Fruit fly (Drosophila melanogaster) whole organism, embryonic: ENCODE data around the gene ckd.

ENCODE experiments used
- Bgb ChIP-seq: fragments of 200-800 bp; sonication (Bioruptor generic); IDR thresholded peaks from 2 replicates; pipeline ENCODE4 v1.3.6; 2022; ENCODE audit warnings: missing biosample characterization, missing genetic modification characterization; ENCODE audit not compliant: partially characterized antibody
- CG1024 ChIP-seq: fragments of 200-800 bp; sonication (Bioruptor generic); IDR thresholded peaks from 2 replicates; pipeline ENCODE4 v1.3.6; 2022; ENCODE audit warnings: missing biosample characterization, missing genetic modification characterization
- CG10431 ChIP-seq: fragments of 200-800 bp; sonication (Bioruptor generic); optimal IDR thresholded peaks from 3 replicates; lab custom pipeline; 2018; ENCODE audit warnings: missing biosample characterization, mild to moderate bottlenecking, missing genetic modification characterization
- CG11696 ChIP-seq: fragments of 200-800 bp; sonication (Bioruptor generic); IDR thresholded peaks from 2 replicates; pipeline ENCODE4 v1.3.6; 2022; ENCODE audit warnings: missing biosample characterization, missing genetic modification characterization
- CG12744 ChIP-seq: fragments of 200-800 bp; sonication (Bioruptor generic); optimal IDR thresholded peaks from 2 replicates; lab custom pipeline; 2016; ENCODE audit warnings: missing biosample characterization, missing genetic modification characterization
- CG13775 ChIP-seq: fragments of 200-800 bp; sonication (Bioruptor generic); optimal IDR thresholded peaks from 3 replicates; lab custom pipeline; 2017; ENCODE audit warnings: missing biosample characterization, mild to moderate bottlenecking, missing genetic modification characterization
- CG15269 ChIP-seq: fragments of 200-800 bp; sonication (Bioruptor generic); optimal IDR thresholded peaks from 2 replicates; lab custom pipeline; 2018; ENCODE audit warnings: missing biosample characterization, mild to moderate bottlenecking, missing genetic modification characterization, moderate library complexity
- CG15479 ChIP-seq: fragments of 200-800 bp; sonication (Bioruptor generic); optimal IDR thresholded peaks from 3 replicates; lab custom pipeline; 2019; ENCODE audit warnings: missing biosample characterization, mild to moderate bottlenecking, missing genetic modification characterization, moderate library complexity
- CG18476 ChIP-seq: fragments of 200-800 bp; sonication (Bioruptor generic); optimal IDR thresholded peaks from 2 replicates; lab custom pipeline; 2016; ENCODE audit warnings: missing biosample characterization, mild to moderate bottlenecking, missing genetic modification characterization
- CG2889 ChIP-seq: fragments of 200-800 bp; sonication (Bioruptor generic); IDR thresholded peaks from 3 replicates; pipeline ENCODE4 v1.3.6; 2022; ENCODE audit warnings: missing biosample characterization, missing genetic modification characterization
- CG31388 ChIP-seq: fragments of 200-800 bp; sonication (Bioruptor generic); optimal IDR thresholded peaks from 2 replicates; lab custom pipeline; 2016; ENCODE audit warnings: missing biosample characterization, missing genetic modification characterization
- CG32772 ChIP-seq: fragments of 200-800 bp; sonication (Bioruptor generic); IDR thresholded peaks from 2 replicates; pipeline ENCODE4 v1.3.6; 2022; ENCODE audit warnings: missing biosample characterization, missing genetic modification characterization
- CG33213 ChIP-seq: fragments of 200-800 bp; sonication (Bioruptor generic); optimal IDR thresholded peaks from 3 replicates; lab custom pipeline; 2016; ENCODE audit warnings: missing biosample characterization, missing genetic modification characterization
- CG3838 ChIP-seq: fragments of 200-800 bp; sonication (Bioruptor generic); optimal IDR thresholded peaks from 3 replicates; lab custom pipeline; 2016; ENCODE audit warnings: missing biosample characterization, missing genetic modification characterization
- CG3847 ChIP-seq: fragments of 200-800 bp; sonication (Bioruptor generic); IDR thresholded peaks from 2 replicates; pipeline ENCODE4 v1.3.6; 2022; ENCODE audit warnings: missing biosample characterization, missing genetic modification characterization
- CG4360 ChIP-seq: fragments of 200-800 bp; sonication (Bioruptor generic); IDR thresholded peaks from 2 replicates; pipeline ENCODE4 v1.3.6; 2022; ENCODE audit warnings: missing biosample characterization, missing genetic modification characterization
- CG4820 ChIP-seq: fragments of 200-800 bp; sonication (Bioruptor generic); optimal IDR thresholded peaks from 3 replicates; lab custom pipeline; 2016; ENCODE audit warnings: missing biosample characterization, missing genetic modification characterization
- CG7987 ChIP-seq: fragments of 200-800 bp; sonication (Bioruptor generic); optimal IDR thresholded peaks from 2 replicates; lab custom pipeline; 2018; ENCODE audit warnings: missing biosample characterization, mild to moderate bottlenecking, missing genetic modification characterization, moderate library complexity
- CHES-1-like ChIP-seq: fragments of 200-800 bp; sonication (Bioruptor generic); optimal IDR thresholded peaks from 2 replicates; lab custom pipeline; 2016; ENCODE audit warnings: missing biosample characterization, missing genetic modification characterization
- E2f2 ChIP-seq: fragments of 200-800 bp; sonication (Bioruptor generic); IDR thresholded peaks from 2 replicates; pipeline ENCODE4 v1.3.6; 2022; ENCODE audit warnings: missing biosample characterization, missing genetic modification characterization
- Ets65A ChIP-seq: fragments of 200-800 bp; sonication (Bioruptor generic); peaks from one replicate; lab custom pipeline; 2016; ENCODE audit warnings: missing biosample characterization, missing genetic modification characterization
- HLHmδ ChIP-seq: fragments of 200-800 bp; sonication (Bioruptor generic); optimal IDR thresholded peaks from 2 replicates; lab custom pipeline; 2018; ENCODE audit warnings: missing biosample characterization, mild to moderate bottlenecking, missing genetic modification characterization, moderate library complexity
- HmgZ ChIP-seq: fragments of 200-800 bp; sonication (Bioruptor generic); optimal IDR thresholded peaks from 2 replicates; lab custom pipeline; 2018; ENCODE audit warnings: missing biosample characterization, mild to moderate bottlenecking, missing genetic modification characterization
- Hsf ChIP-seq: fragments of 200-800 bp; sonication (Bioruptor generic); optimal IDR thresholded peaks from 3 replicates; lab custom pipeline; 2016; ENCODE audit warnings: missing biosample characterization, missing genetic modification characterization
- MTF-1 ChIP-seq: fragments of 200-800 bp; sonication (Bioruptor generic); optimal IDR thresholded peaks from 2 replicates; lab custom pipeline; 2018; ENCODE audit warnings: missing biosample characterization, mild to moderate bottlenecking, missing genetic modification characterization, borderline replicate concordance
- Max ChIP-seq: fragments of 200-800 bp; sonication (Bioruptor generic); optimal IDR thresholded peaks from 2 replicates; lab custom pipeline; 2016; ENCODE audit warnings: missing biosample characterization, mild to moderate bottlenecking, missing genetic modification characterization
- Med ChIP-seq: fragments of 200-800 bp; sonication (Bioruptor generic); peaks from one replicate; lab custom pipeline; 2016; ENCODE audit warnings: missing biosample characterization, missing genetic modification characterization, mild to moderate bottlenecking, inconsistent platforms, moderate library complexity
- Meics ChIP-seq: fragments of 200-800 bp; sonication (Bioruptor generic); optimal IDR thresholded peaks from 2 replicates; lab custom pipeline; 2017; ENCODE audit warnings: missing biosample characterization, mild to moderate bottlenecking, missing genetic modification characterization
- Mrtf ChIP-seq: fragments of 200-800 bp; sonication (Bioruptor generic); IDR thresholded peaks from 3 replicates; pipeline ENCODE4 v1.3.6; 2022; ENCODE audit warnings: missing biosample characterization, missing genetic modification characterization
- Sin3A ChIP-seq: fragments of >200 bp; optimal IDR thresholded peaks from 2 replicates; lab custom pipeline; 2018
- Usf ChIP-seq: fragments of 200-800 bp; sonication (Bioruptor generic); optimal IDR thresholded peaks from 2 replicates; lab custom pipeline; 2017; ENCODE audit warnings: missing genotype, missing biosample characterization, missing genetic modification characterization
- Xrp1 ChIP-seq: fragments of 200-800 bp; sonication (Bioruptor generic); IDR thresholded peaks from 2 replicates; pipeline ENCODE4 v1.3.6; 2022; ENCODE audit warnings: missing biosample characterization, missing genetic modification characterization
- ara ChIP-seq: fragments of 200-800 bp; sonication (Bioruptor generic); IDR thresholded peaks from 2 replicates; pipeline ENCODE4 v1.3.6; 2022; ENCODE audit warnings: missing biosample characterization, missing genetic modification characterization
- bcd ChIP-seq: fragments of 200-800 bp; sonication (Bioruptor generic); optimal IDR thresholded peaks from 2 replicates; lab custom pipeline; 2017; ENCODE audit warnings: missing biosample characterization, mild to moderate bottlenecking, missing genetic modification characterization
- bowl ChIP-seq: fragments of 200-800 bp; sonication (Bioruptor generic); IDR thresholded peaks from 2 replicates; pipeline ENCODE4 v1.3.6; 2022; ENCODE audit warnings: missing biosample characterization, missing genetic modification characterization
- btn ChIP-seq: fragments of 200-800 bp; sonication (Bioruptor generic); optimal IDR thresholded peaks from 2 replicates; lab custom pipeline; 2016; ENCODE audit warnings: missing biosample characterization, missing genetic modification characterization
- caup ChIP-seq: fragments of 200-800 bp; sonication (Bioruptor generic); optimal IDR thresholded peaks from 3 replicates; lab custom pipeline; 2017; ENCODE audit warnings: missing biosample characterization, mild to moderate bottlenecking, missing genetic modification characterization, moderate library complexity; ENCODE audit not compliant: severe bottlenecking
- dysf ChIP-seq: fragments of 200-800 bp; sonication (Bioruptor generic); IDR thresholded peaks from 3 replicates; pipeline ENCODE4 v1.3.6; 2022; ENCODE audit warnings: missing biosample characterization, missing genetic modification characterization
- exex ChIP-seq: fragments of 200-800 bp; sonication (Bioruptor generic); optimal IDR thresholded peaks from 4 replicates; lab custom pipeline; 2018; ENCODE audit warnings: missing biosample characterization, mild to moderate bottlenecking, missing genetic modification characterization, moderate library complexity
- gfzf ChIP-seq: fragments of 200-800 bp; sonication (Bioruptor generic); optimal IDR thresholded peaks from 2 replicates; lab custom pipeline; 2016; ENCODE audit warnings: missing biosample characterization, mild to moderate bottlenecking, missing genetic modification characterization, moderate library complexity
- jing ChIP-seq: fragments of 200-800 bp; sonication (Bioruptor generic); optimal IDR thresholded peaks from 2 replicates; lab custom pipeline; 2018; ENCODE audit warnings: missing biosample characterization, mild to moderate bottlenecking, missing genetic modification characterization
- kah ChIP-seq: fragments of 200-800 bp; sonication (Bioruptor generic); optimal IDR thresholded peaks from 2 replicates; lab custom pipeline; 2018; ENCODE audit warnings: missing biosample characterization, mild to moderate bottlenecking, missing genetic modification characterization
- knrl ChIP-seq: fragments of 200-800 bp; sonication (Bioruptor generic); IDR thresholded peaks from 3 replicates; pipeline ENCODE4 v1.3.6; 2022; ENCODE audit warnings: missing biosample characterization, missing genetic modification characterization; ENCODE audit not compliant: partially characterized antibody
- pfk ChIP-seq: fragments of 200-800 bp; sonication (Bioruptor generic); optimal IDR thresholded peaks from 2 replicates; lab custom pipeline; 2018; ENCODE audit warnings: missing biosample characterization, mild to moderate bottlenecking, missing genetic modification characterization, moderate library complexity
- phol ChIP-seq: fragments of 200-800 bp; sonication (Bioruptor generic); optimal IDR thresholded peaks from 3 replicates; lab custom pipeline; 2018; ENCODE audit warnings: missing biosample characterization, mild to moderate bottlenecking, missing genetic modification characterization, moderate library complexity
- pzg ChIP-seq: fragments of 200-800 bp; sonication (Bioruptor generic); optimal IDR thresholded peaks from 3 replicates; lab custom pipeline; 2018; ENCODE audit warnings: missing biosample characterization, mild to moderate bottlenecking, missing genetic modification characterization, moderate library complexity
- row ChIP-seq: fragments of 200-800 bp; sonication (Bioruptor generic); IDR thresholded peaks from 3 replicates; pipeline ENCODE4 v1.3.6; 2022; ENCODE audit warnings: missing biosample characterization, missing genetic modification characterization
- sens-2 ChIP-seq: fragments of 200-800 bp; sonication (Bioruptor generic); IDR thresholded peaks from 2 replicates; pipeline ENCODE4 v1.3.6; 2022; ENCODE audit warnings: missing biosample characterization, missing genetic modification characterization
- seq ChIP-seq: fragments of 200-800 bp; sonication (Bioruptor generic); IDR thresholded peaks from 2 replicates; pipeline ENCODE4 v1.3.6; 2022; ENCODE audit warnings: missing biosample characterization, missing genetic modification characterization
- tll ChIP-seq, 2 experiments: fragments of 200-800 bp in 1 of 2; fragments of >200 bp in 1 of 2; sonication (Bioruptor generic) in 1 of 2; optimal IDR thresholded peaks; 2 replicates each; lab custom pipeline; 2017 to 2019; ENCODE audit warnings: missing biosample characterization in 2 of 2, missing genetic modification characterization in 2 of 2, mild to moderate bottlenecking in 1 of 2, moderate library complexity in 1 of 2
- toy ChIP-seq: fragments of 200-800 bp; sonication (Bioruptor generic); IDR thresholded peaks from 2 replicates; pipeline ENCODE4 v1.3.6; 2022; ENCODE audit warnings: missing biosample characterization, missing genetic modification characterization
- vfl ChIP-seq: fragments of 200-800 bp; sonication (Bioruptor generic); optimal IDR thresholded peaks from 2 replicates; lab custom pipeline; 2016; ENCODE audit warnings: missing biosample characterization, missing genetic modification characterization

Gene ckd

DNA sequence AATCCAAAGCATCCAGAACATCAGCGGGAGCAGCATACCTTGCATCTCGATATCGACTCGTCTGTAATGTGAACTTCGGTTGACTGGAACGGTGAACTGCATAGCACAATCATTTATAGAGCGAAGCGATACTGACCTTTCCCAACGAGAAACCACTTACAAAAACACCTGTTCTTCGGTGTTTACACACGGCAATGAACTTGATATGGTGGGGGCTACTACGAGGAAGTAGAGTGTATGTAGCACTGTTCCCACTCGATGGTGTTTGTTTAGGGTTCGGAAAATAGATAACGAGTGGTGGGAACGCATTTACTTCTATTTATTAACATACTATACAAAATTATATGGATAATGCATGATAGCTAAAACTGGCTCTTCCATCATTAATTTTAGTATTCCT lies 48.8 kb upstream of the ckd start, which contains the start of the genes CG32269 and CG32270 (continued):
- TF ChIP-seq CG18476 (GFP tag; lab: Kevin White, UChicago), result no peak
- no peak for TF ChIP-seq Meics (GFP tag; lab: Kevin White, UChicago)
- TF ChIP-seq CG13775, result no peak
- no peak for TF ChIP-seq exex
- TF ChIP-seq toy (GFP tag; lab: Robert Waterston, UW), result no peak
- no peak for TF ChIP-seq jing (GFP tag; lab: Kevin White, UChicago)
- no peak for TF ChIP-seq CG4360 (GFP tag; lab: Robert Waterston, UW)
- TF ChIP-seq vfl (GFP tag; lab: Kevin White, UChicago), result no peak
- no peak for TF ChIP-seq CG15269 (tag; lab: Kevin White, UChicago)
- peak; percentile 30 for TF ChIP-seq HLHmδ (GFP tag; lab: Kevin White, UChicago)
- peak; percentile 71 for TF ChIP-seq kah (GFP tag; lab: Kevin White, UChicago)
- no peak for TF ChIP-seq Ets65A
- TF ChIP-seq ara (GFP tag; lab: Robert Waterston, UW), result no peak
- TF ChIP-seq MTF-1 (GFP tag; lab: Kevin White, UChicago), result peak; percentile 0
- no peak for TF ChIP-seq CG11696 (GFP tag; lab: Robert Waterston, UW)
- TF ChIP-seq pfk, result no peak
- TF ChIP-seq CG1024, result no peak
- TF ChIP-seq CG15479, result no peak
- TF ChIP-seq CG10431, result no peak
- no peak for TF ChIP-seq CG33213 (GFP tag; lab: Kevin White, UChicago)

DNA sequence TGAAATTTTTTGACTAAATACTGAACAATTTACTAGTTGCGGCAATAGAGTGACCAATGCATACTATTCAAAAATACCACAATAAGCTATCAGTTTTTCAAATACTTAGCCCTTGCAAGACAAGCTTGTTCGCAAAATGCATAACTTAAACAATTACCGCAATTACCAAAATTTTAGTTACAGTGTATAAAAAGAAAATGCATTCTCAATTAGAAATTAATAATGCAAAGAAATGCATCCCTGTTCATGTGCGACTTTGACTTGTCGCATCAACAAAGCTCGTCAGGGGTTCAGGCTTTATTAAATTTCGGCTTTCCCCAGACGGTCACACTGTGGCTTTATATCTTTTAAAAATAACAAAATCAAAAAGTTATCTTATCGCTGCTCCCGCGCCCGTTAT lies 38.8 kb upstream of the ckd start, which contains the start of the genes hob and nSMase:
TSS of gene hob (minus strand) at position 62 of the 400 bp plus-strand sequence.
TSS of gene nSMase (plus strand) at position 298 of the 400 bp plus-strand sequence.
- TF ChIP-seq CG32772 (GFP tag; lab: Robert Waterston, UW) (no peak), tll (GFP tag; optimal IDR thresholded peaks at IDR 0.05; lab: Kevin White, UChicago) (no peak), CG7987 (GFP tag; lab: Kevin White, UChicago) (no peak), row (GFP tag; lab: Robert Waterston, UW) (peak; percentile 44), CG3847 (GFP tag; lab: Robert Waterston, UW) (peak; percentile 31; the same call in 1 of the 2 replicates), knrl (GFP tag; lab: Robert Waterston, UW) (peak; percentile 37; the same call in 1 of the 3 replicates), phol (tag; lab: Kevin White, UChicago) (peak; percentile 55), Med (GFP tag; lab: Kevin White, UChicago) (peak; percentile 76), CG31388 (GFP tag; lab: Kevin White, UChicago) (no peak), caup (GFP tag; lab: Kevin White, UChicago) (peak; percentile 3), CG12744 (GFP tag; lab: Kevin White, UChicago) (no peak), Bgb (GFP tag; lab: Robert Waterston, UW) (no peak), Sin3A (lab: Kevin White, UChicago) (peak; percentile 54), Xrp1 (GFP tag; lab: Robert Waterston, UW) (no peak), CG2889 (GFP tag; lab: Robert Waterston, UW) (no peak), btn (GFP tag; lab: Kevin White, UChicago) (no peak), Usf (GFP tag; lab: Kevin White, UChicago) (no peak), sens-2 (GFP tag; lab: Robert Waterston, UW) (no peak), Hsf (GFP tag; lab: Kevin White, UChicago) (peak; percentile 28), CG3838 (GFP tag; lab: Kevin White, UChicago) (no peak), dysf (GFP tag; lab: Robert Waterston, UW) (no peak), E2f2 (peak; percentile 61; the same call in 1 of the 2 replicates), CG4820 (no peak), Max (peak; percentile 33), seq (GFP tag; lab: Robert Waterston, UW) (no peak), HmgZ (peak; percentile 12), Mrtf (no peak), pzg (peak; percentile 84), bcd (no peak), gfzf (GFP tag; lab: Kevin White, UChicago) (peak; percentile 95), CHES-1-like (peak; percentile 66), bowl (GFP tag; lab: Robert Waterston, UW) (no peak)
